Worm (Caenorhabditis elegans) whole organism, late embryonic: Measurements from ENCODE around the gene clec-250.

Experiments
- ceh-18 ChIP-seq: sonication (generic microtip); optimal IDR thresholded peaks from 2 replicates; lab custom pipeline; 2016; ENCODE audit warnings: missing genetic modification characterization, missing compliant biosample characterization
- che-1 ChIP-seq: sonication (generic microtip); optimal IDR thresholded peaks from 2 replicates; lab custom pipeline; 2016; ENCODE audit warnings: mild to moderate bottlenecking, missing genetic modification characterization, missing compliant biosample characterization
- elt-2 ChIP-seq: sonication (generic microtip); optimal IDR thresholded peaks from 2 replicates; lab custom pipeline; 2016; ENCODE audit warnings: missing genetic modification reagents, missing genetic modification characterization, missing compliant biosample characterization
- hlh-30 ChIP-seq: sonication (generic microtip); optimal IDR thresholded peaks from 2 replicates; lab custom pipeline; 2017; ENCODE audit warnings: antibody characterized with exemption, missing genetic modification characterization, missing compliant biosample characterization; ENCODE audit not compliant: insufficient read depth
- madf-2 ChIP-seq: sonication (generic microtip); optimal IDR thresholded peaks from 2 replicates; lab custom pipeline; 2017; ENCODE audit warnings: missing genetic modification characterization, missing compliant biosample characterization
- nfya-1 ChIP-seq: sonication (generic microtip); optimal IDR thresholded peaks from 2 replicates; lab custom pipeline; 2017; ENCODE audit warnings: missing genetic modification characterization, mild to moderate bottlenecking, missing compliant biosample characterization, antibody characterized with exemption, moderate library complexity
- pat-9 ChIP-seq: fragments of 200-800 bp; sonication (Bioruptor generic); optimal IDR thresholded peaks from 2 replicates; lab custom pipeline; 2018; ENCODE audit warnings: mild to moderate bottlenecking, missing genetic modification characterization, moderate library complexity, missing compliant biosample characterization
- pha-2 ChIP-seq: sonication (generic microtip); optimal IDR thresholded peaks from 2 replicates; lab custom pipeline; 2017; ENCODE audit warnings: mild to moderate bottlenecking, missing genetic modification characterization, missing compliant biosample characterization
- pha-4 ChIP-seq: fragments of 150-350 bp; optimal IDR thresholded peaks from 2 replicates; lab custom pipeline; 2018; ENCODE audit warnings: missing biosample characterization, missing genetic modification reagents, missing genetic modification characterization
- sox-2 ChIP-seq: fragments of 200-800 bp; sonication (Bioruptor generic); IDR thresholded peaks from 2 replicates; pipeline ENCODE4 v1.3.6; 2022; ENCODE audit warnings: missing genetic modification reagents, missing genetic modification characterization, missing compliant biosample characterization
- zip-5 ChIP-seq: sonication (generic microtip); optimal IDR thresholded peaks from 2 replicates; lab custom pipeline; 2016; ENCODE audit warnings: missing genetic modification characterization, missing compliant biosample characterization

- TF ChIP-seq nfya-1 (tag; lab: Kevin White, UChicago) (no peak), madf-2 (tag; lab: Kevin White, UChicago) (no peak), pha-2 (tag; lab: Kevin White, UChicago) (no peak), pat-9 (no peak), hlh-30 (tag; lab: Kevin White, UChicago) (no peak), elt-2 (tag; lab: Kevin White, UChicago) (no peak), ceh-18 (tag; lab: Kevin White, UChicago) (no peak), zip-5 (tag; lab: Kevin White, UChicago) (no peak), pha-4 (no peak), che-1 (tag; lab: Kevin White, UChicago) (no peak), sox-2 (GFP tag; lab: Robert Waterston, UW) (no peak)
Measured at ce11 chrV:18753036-18753435, 11.0 kb upstream of the clec-250 start, which contains the start of gene F11D11.6.
